Fruit fly (Drosophila melanogaster) whole organism, embryonic: ENCODE data around the gene CG13876.

Experiments used
- Abd-B ChIP-seq: fragments of 200-800 bp; sonication (Bioruptor generic); optimal IDR thresholded peaks from 2 replicates; lab custom pipeline; 2018; ENCODE audit warnings: missing biosample characterization, mild to moderate bottlenecking, missing genetic modification characterization, moderate library complexity
- Bgb ChIP-seq: fragments of 200-800 bp; sonication (Bioruptor generic); IDR thresholded peaks from 2 replicates; pipeline ENCODE4 v1.3.6; 2022; ENCODE audit warnings: missing biosample characterization, missing genetic modification characterization; ENCODE audit not compliant: partially characterized antibody
- CG15479 ChIP-seq: fragments of 200-800 bp; sonication (Bioruptor generic); optimal IDR thresholded peaks from 3 replicates; lab custom pipeline; 2019; ENCODE audit warnings: missing biosample characterization, mild to moderate bottlenecking, missing genetic modification characterization, moderate library complexity
- CG15696 ChIP-seq: fragments of 200-800 bp; sonication (Bioruptor generic); optimal IDR thresholded peaks from 2 replicates; lab custom pipeline; 2019; ENCODE audit warnings: missing biosample characterization, mild to moderate bottlenecking, missing genetic modification characterization, moderate library complexity
- CG1647 ChIP-seq: fragments of 200-800 bp; sonication (Bioruptor generic); optimal IDR thresholded peaks from 3 replicates; lab custom pipeline; 2016; ENCODE audit warnings: missing biosample characterization, missing genetic modification characterization
- CG16815 ChIP-seq: fragments of 200-800 bp; sonication (Bioruptor generic); optimal IDR thresholded peaks from 3 replicates; lab custom pipeline; 2017; ENCODE audit warnings: missing biosample characterization, mild to moderate bottlenecking, missing genetic modification characterization
- CG17912 ChIP-seq: fragments of 200-800 bp; sonication (Bioruptor generic); optimal IDR thresholded peaks from 2 replicates; lab custom pipeline; 2018; ENCODE audit warnings: missing biosample characterization, mild to moderate bottlenecking, missing genetic modification characterization
- CG1792 ChIP-seq: fragments of 200-800 bp; sonication (Bioruptor generic); optimal IDR thresholded peaks from 2 replicates; lab custom pipeline; 2016; ENCODE audit warnings: missing biosample characterization, missing genetic modification characterization
- CG2120 ChIP-seq: fragments of 200-800 bp; sonication (Bioruptor generic); optimal IDR thresholded peaks from 3 replicates; lab custom pipeline; 2016; ENCODE audit warnings: missing biosample characterization, missing genetic modification characterization
- CG31388 ChIP-seq: fragments of 200-800 bp; sonication (Bioruptor generic); optimal IDR thresholded peaks from 2 replicates; lab custom pipeline; 2016; ENCODE audit warnings: missing biosample characterization, missing genetic modification characterization
- CG4282 ChIP-seq: fragments of 200-800 bp; sonication (Bioruptor generic); optimal IDR thresholded peaks from 2 replicates; lab custom pipeline; 2016; ENCODE audit warnings: missing biosample characterization, missing genetic modification characterization
- CG43689 ChIP-seq: fragments of 200-800 bp; sonication (Bioruptor generic); IDR thresholded peaks from 2 replicates; pipeline ENCODE4 v1.3.6; 2022; ENCODE audit warnings: missing biosample characterization, missing genetic modification characterization
- CG5245 ChIP-seq: fragments of 200-800 bp; sonication (Bioruptor generic); optimal IDR thresholded peaks from 3 replicates; lab custom pipeline; 2016; ENCODE audit warnings: missing biosample characterization, missing genetic modification characterization
- CG6765 ChIP-seq: fragments of 200-800 bp; sonication (Bioruptor generic); optimal IDR thresholded peaks from 3 replicates; lab custom pipeline; 2017; ENCODE audit warnings: missing biosample characterization, mild to moderate bottlenecking, missing genetic modification characterization
- CG7839 ChIP-seq: fragments of 200-800 bp; sonication (Bioruptor generic); optimal IDR thresholded peaks from 3 replicates; lab custom pipeline; 2018; ENCODE audit warnings: missing biosample characterization, mild to moderate bottlenecking, missing genetic modification characterization, moderate library complexity
- CG8281 ChIP-seq: fragments of 200-800 bp; sonication (Bioruptor generic); optimal IDR thresholded peaks from 2 replicates; lab custom pipeline; 2018; ENCODE audit warnings: missing biosample characterization, mild to moderate bottlenecking, missing genetic modification characterization, moderate library complexity
- CG8290 ChIP-seq, 3 experiments: fragments of 200-800 bp; sonication (Bioruptor generic); optimal IDR thresholded peaks; 2 replicates each; lab custom pipeline; 2016 to 2019; ENCODE audit warnings: missing biosample characterization in 3 of 3, missing genetic modification characterization in 3 of 3, mild to moderate bottlenecking in 2 of 3, moderate library complexity in 1 of 3
- CG8359 ChIP-seq: fragments of 200-800 bp; sonication (Bioruptor generic); optimal IDR thresholded peaks from 2 replicates; lab custom pipeline; 2017; ENCODE audit warnings: missing biosample characterization, mild to moderate bottlenecking, missing genetic modification characterization, borderline replicate concordance
- CG8924 ChIP-seq: fragments of 200-800 bp; optimal IDR thresholded peaks from 3 replicates; lab custom pipeline; 2019; ENCODE audit warnings: missing biosample characterization, mild to moderate bottlenecking, missing genetic modification characterization, moderate library complexity
- Dek ChIP-seq: fragments of 200-800 bp; sonication (Bioruptor generic); optimal IDR thresholded peaks from 3 replicates; lab custom pipeline; 2019; ENCODE audit warnings: missing biosample characterization, mild to moderate bottlenecking, missing genetic modification characterization, moderate library complexity
- Dip2 ChIP-seq: fragments of 200-800 bp; sonication (Bioruptor generic); IDR thresholded peaks from 2 replicates; pipeline ENCODE4 v1.3.6; 2022; ENCODE audit warnings: missing biosample characterization, missing genetic modification characterization
- Dip3 ChIP-seq: fragments of 200-800 bp; sonication (Bioruptor generic); optimal IDR thresholded peaks from 3 replicates; lab custom pipeline; 2016; ENCODE audit warnings: missing biosample characterization, missing genetic modification characterization
- MESR4 ChIP-seq: fragments of 200-800 bp; sonication (Bioruptor generic); optimal IDR thresholded peaks from 2 replicates; lab custom pipeline; 2018; ENCODE audit warnings: missing biosample characterization, mild to moderate bottlenecking, missing genetic modification characterization, moderate library complexity
- NC2β ChIP-seq: fragments of 200-800 bp; sonication (Bioruptor generic); optimal IDR thresholded peaks from 2 replicates; lab custom pipeline; 2016; ENCODE audit warnings: missing biosample characterization, missing genetic modification characterization
- Tbp ChIP-seq: fragments of >200 bp; optimal IDR thresholded peaks from 2 replicates; lab custom pipeline; 2018; ENCODE audit warnings: missing biosample characterization, missing genetic modification characterization
- Usf ChIP-seq: fragments of 200-800 bp; sonication (Bioruptor generic); optimal IDR thresholded peaks from 2 replicates; lab custom pipeline; 2017; ENCODE audit warnings: missing genotype, missing biosample characterization, missing genetic modification characterization
- bcd ChIP-seq: fragments of 200-800 bp; sonication (Bioruptor generic); optimal IDR thresholded peaks from 2 replicates; lab custom pipeline; 2017; ENCODE audit warnings: missing biosample characterization, mild to moderate bottlenecking, missing genetic modification characterization
- btn ChIP-seq: fragments of 200-800 bp; sonication (Bioruptor generic); optimal IDR thresholded peaks from 2 replicates; lab custom pipeline; 2016; ENCODE audit warnings: missing biosample characterization, missing genetic modification characterization
- cato ChIP-seq: fragments of 200-800 bp; sonication (Bioruptor generic); optimal IDR thresholded peaks from 2 replicates; lab custom pipeline; 2016; ENCODE audit warnings: missing biosample characterization, missing genetic modification characterization, borderline replicate concordance
- chif ChIP-seq, 2 experiments: fragments of 200-800 bp; sonication (Bioruptor generic); optimal IDR thresholded peaks; 3 replicates each; lab custom pipeline; 2016; ENCODE audit warnings: missing biosample characterization in 2 of 2, missing genetic modification characterization in 2 of 2
- crc ChIP-seq: fragments of 200-800 bp; sonication (Bioruptor generic); optimal IDR thresholded peaks from 2 replicates; lab custom pipeline; 2016; ENCODE audit warnings: missing biosample characterization, missing genetic modification characterization
- disco-r ChIP-seq: fragments of 200-800 bp; sonication (Bioruptor generic); optimal IDR thresholded peaks from 2 replicates; lab custom pipeline; 2016; ENCODE audit warnings: missing biosample characterization, missing genetic modification characterization
- esg ChIP-seq: fragments of 200-800 bp; sonication (Bioruptor generic); conservative IDR thresholded peaks from 2 replicates; pipeline ENCODE4 v1.3.6; 2022; ENCODE audit warnings: missing biosample characterization, missing genetic modification characterization
- gem ChIP-seq: fragments of 200-800 bp; sonication (Bioruptor generic); optimal IDR thresholded peaks from 2 replicates; lab custom pipeline; 2019; ENCODE audit warnings: missing biosample characterization, mild to moderate bottlenecking, missing genetic modification characterization, moderate library complexity
- grn ChIP-seq: fragments of 200-800 bp; sonication (Bioruptor generic); optimal IDR thresholded peaks from 3 replicates; lab custom pipeline; 2017; ENCODE audit warnings: missing biosample characterization, missing genetic modification characterization
- hkb ChIP-seq, 2 experiments: fragments of 200-800 bp in 1 of 2; fragments of >200 bp in 1 of 2; sonication (Bioruptor generic) in 1 of 2; IDR thresholded peaks in 1 of 2; optimal IDR thresholded peaks in 1 of 2; 2 replicates each; pipeline versions ENCODE4 v1.3.6 to Lab custom; 2017 to 2022; ENCODE audit warnings: missing biosample characterization in 1 of 2, missing genetic modification characterization in 1 of 2
- maf-S ChIP-seq: fragments of 200-800 bp; sonication (Bioruptor generic); optimal IDR thresholded peaks from 2 replicates; lab custom pipeline; 2016; ENCODE audit warnings: missing biosample characterization, missing genetic modification characterization
- mam ChIP-seq: fragments of 200-800 bp; sonication (Bioruptor generic); optimal IDR thresholded peaks from 3 replicates; lab custom pipeline; 2016; ENCODE audit warnings: missing biosample characterization, missing genetic modification characterization
- nmo ChIP-seq: fragments of 200-800 bp; sonication (Bioruptor generic); optimal IDR thresholded peaks from 2 replicates; lab custom pipeline; 2018; ENCODE audit warnings: missing biosample characterization, mild to moderate bottlenecking, missing genetic modification characterization, moderate library complexity
- otp ChIP-seq: fragments of 200-800 bp; sonication (Bioruptor generic); IDR thresholded peaks from 3 replicates; pipeline ENCODE4, ENCODE4 v1.3.6; 2022; ENCODE audit warnings: missing biosample characterization, missing genetic modification characterization
- pan ChIP-seq, 4 experiments: fragments of >200 bp in 3 of 4; fragments of 200-800 bp in 1 of 4; sonication (Bioruptor generic) in 1 of 4; optimal IDR thresholded peaks in 3 of 4; IDR thresholded peaks in 1 of 4; 2 replicates each; pipeline versions ENCODE4 v1.3.6 to Lab custom; 2017 to 2022; ENCODE audit warnings: missing biosample characterization in 2 of 4, missing genetic modification characterization in 2 of 4, mixed read lengths in 1 of 4
- pita ChIP-seq: fragments of 200-800 bp; sonication (Bioruptor generic); optimal IDR thresholded peaks from 2 replicates; lab custom pipeline; 2017; ENCODE audit warnings: missing biosample characterization, mild to moderate bottlenecking, missing genetic modification characterization
- pnt ChIP-seq: fragments of 200-800 bp; sonication (Bioruptor generic); optimal IDR thresholded peaks from 3 replicates; lab custom pipeline; 2016; ENCODE audit warnings: missing biosample characterization, missing genetic modification characterization
- sna ChIP-seq: fragments of 200-800 bp; sonication (Bioruptor generic); IDR thresholded peaks from 2 replicates; pipeline ENCODE4 v1.3.6; 2022; ENCODE audit warnings: missing biosample characterization, missing genetic modification characterization; ENCODE audit not compliant: partially characterized antibody
- so ChIP-seq: fragments of 200-800 bp; sonication (Bioruptor generic); IDR thresholded peaks from 3 replicates; pipeline ENCODE4 v1.3.6; 2022; ENCODE audit warnings: missing biosample characterization, missing genetic modification characterization
- trh ChIP-seq: fragments of 200-800 bp; sonication (Bioruptor generic); optimal IDR thresholded peaks from 2 replicates; lab custom pipeline; 2016; ENCODE audit warnings: missing biosample characterization, missing genetic modification characterization
- usp ChIP-seq: fragments of >200 bp; optimal IDR thresholded peaks from 2 replicates; lab custom pipeline; 2017; ENCODE audit warnings: missing biosample characterization, missing genetic modification characterization
- wdn ChIP-seq: fragments of 200-800 bp; sonication (Bioruptor generic); IDR thresholded peaks from 2 replicates; pipeline ENCODE4 v1.3.6; 2022; ENCODE audit warnings: missing biosample characterization, missing genetic modification characterization
- zfh1 ChIP-seq: fragments of 200-800 bp; sonication (Bioruptor generic); IDR thresholded peaks from 3 replicates; pipeline ENCODE4 v1.3.6; 2022; ENCODE audit warnings: missing biosample characterization, missing genetic modification characterization

CG13876 gene

DNA sequence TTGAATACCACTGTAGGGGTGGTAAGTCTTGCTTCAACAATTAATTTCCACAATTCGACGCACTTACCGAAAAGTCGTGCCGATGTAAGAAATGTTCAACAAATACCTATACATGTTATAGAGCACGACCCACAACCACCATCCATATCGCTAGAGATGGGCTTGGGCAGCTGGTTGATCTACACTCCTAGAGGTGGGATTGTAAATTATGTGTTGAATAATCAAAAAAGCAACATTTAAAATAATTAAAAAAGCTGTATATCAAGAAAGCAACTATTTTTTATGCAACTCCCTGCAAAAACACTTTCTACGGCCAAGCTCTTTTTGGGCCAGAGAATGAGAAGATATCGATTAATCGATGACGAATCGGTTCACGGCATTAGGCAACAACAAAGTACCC is 21.7 kb upstream of the CG13876 start, which contains the start of the genes CG34140, Mkp and Mtch:
TSS of gene CG34140 (minus strand) at position 174 of the 400 bp plus-strand sequence.
TSS of gene Mkp (minus strand) at position 290 of the 400 bp plus-strand sequence.
TSS of gene Mtch (plus strand) at position 376 of the 400 bp plus-strand sequence.
- TF ChIP-seq mam (GFP tag; lab: Kevin White, UChicago) (peak; percentile 93), pan (optimal IDR thresholded peaks at IDR 0.05; lab: Kevin White, UChicago) (no peak), pan (GFP tag; optimal IDR thresholded peaks at IDR 0.05 in 1 of 2, IDR thresholded peaks at IDR 0.05 in 1 of 2) (peak in 1 of 2 experiments; percentile 80), crc (GFP tag; lab: Kevin White, UChicago) (peak; percentile 84), CG2120 (GFP tag; lab: Kevin White, UChicago) (peak; percentile 95), CG8359 (GFP tag; lab: Kevin White, UChicago) (no peak), MESR4 (GFP tag; lab: Kevin White, UChicago) (peak; percentile 75), hkb (optimal IDR thresholded peaks at IDR 0.05; lab: Kevin White, UChicago) (peak; percentile 88), hkb (GFP tag; IDR thresholded peaks at IDR 0.05; lab: Robert Waterston, UW) (peak; percentile 85), esg (peak; percentile 76), cato (GFP tag; lab: Kevin White, UChicago) (peak; percentile 72), maf-S (GFP tag; lab: Kevin White, UChicago) (peak; percentile 89), bcd (GFP tag; lab: Kevin White, UChicago) (no peak), otp (GFP tag; lab: Robert Waterston, UW) (peak; percentile 49; the same call in 1 of the 3 replicates), CG8290 (GFP tag; optimal IDR thresholded peaks at IDR 0.05; lab: Kevin White, UChicago) (peak; percentile 88), CG8290 (tag; optimal IDR thresholded peaks at IDR 0.05; lab: Kevin White, UChicago) (peak in 1 of 2 experiments; percentile 66), nmo (GFP tag; lab: Kevin White, UChicago) (peak; percentile 94), CG43689 (GFP tag; lab: Robert Waterston, UW) (0 out of 2 replicates have a peak, but pooled peaks have one; percentile 29), CG15479 (GFP tag; lab: Kevin White, UChicago) (no peak), btn (peak; percentile 14), grn (GFP tag; lab: Kevin White, UChicago) (no peak), CG4282 (peak; percentile 71), trh (GFP tag; lab: Kevin White, UChicago) (peak; percentile 74), NC2β (peak; percentile 82), CG5245 (GFP tag; lab: Kevin White, UChicago) (peak; percentile 69), CG7839 (tag; lab: Kevin White, UChicago) (no peak), CG15696 (tag; lab: Kevin White, UChicago) (peak; percentile 82), CG1792 (GFP tag; lab: Kevin White, UChicago) (peak; percentile 85), zfh1 (GFP tag; lab: Robert Waterston, UW) (peak; percentile 74), Usf (GFP tag; lab: Kevin White, UChicago) (peak; percentile 32), Bgb (GFP tag; lab: Robert Waterston, UW) (peak; percentile 89), so (GFP tag; lab: Robert Waterston, UW) (peak; percentile 63; the same call in 1 of the 3 replicates), Tbp (GFP tag; lab: Kevin White, UChicago) (no peak), CG6765 (GFP tag; lab: Kevin White, UChicago) (peak; percentile 56), usp (GFP tag; lab: Kevin White, UChicago) (no peak), CG8281 (tag; lab: Kevin White, UChicago) (no peak), CG17912 (GFP tag; lab: Kevin White, UChicago) (peak; percentile 47), CG16815 (peak; percentile 72), sna (GFP tag; lab: Robert Waterston, UW) (peak; percentile 97), pnt (peak; percentile 77), CG1647 (peak; percentile 83), CG8924 (tag; lab: Kevin White, UChicago) (peak; percentile 82), gem (tag; lab: Kevin White, UChicago) (peak; percentile 91), pita (GFP tag; lab: Kevin White, UChicago) (no peak), wdn (GFP tag; lab: Robert Waterston, UW) (peak; percentile 67; the same call in 1 of the 2 replicates), disco-r (GFP tag; lab: Kevin White, UChicago) (peak; percentile 54), CG31388 (GFP tag; lab: Kevin White, UChicago) (peak; percentile 54), Dek (peak; percentile 76), Dip2 (GFP tag; lab: Robert Waterston, UW) (no peak), Abd-B (peak; percentile 84), Dip3 (GFP tag; lab: Kevin White, UChicago) (peak; percentile 93), chif (GFP tag; optimal IDR thresholded peaks at IDR 0.05; lab: Kevin White, UChicago) (peak; percentile 75 to 87)
